Worm (Caenorhabditis elegans): ENCODE data around the gene nas-17.

DNA sequence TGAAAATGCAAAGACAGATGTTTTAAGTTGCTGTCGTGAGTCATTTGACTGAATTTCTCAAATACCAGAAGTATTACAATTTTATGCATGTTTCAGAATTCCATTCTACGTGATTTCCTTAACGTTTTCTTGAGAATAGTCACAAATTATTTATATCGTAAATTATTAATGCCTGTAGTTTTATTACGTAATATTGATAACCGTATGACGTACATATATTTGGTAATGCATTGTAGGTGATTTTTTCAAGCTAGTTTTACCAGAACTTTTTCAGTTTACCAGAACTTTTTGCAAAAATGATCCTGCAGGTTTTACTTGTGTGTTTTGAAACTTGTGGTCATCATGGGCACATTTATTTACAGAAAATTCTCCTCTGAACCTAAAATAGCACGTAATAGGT lies 24.8 kb upstream of the nas-17 start:
- TF ChIP-seq fax-1 (tag; optimal IDR thresholded peaks at IDR 0.05) = no peak
- TF ChIP-seq ceh-31 (tag; optimal IDR thresholded peaks at IDR 0.05) = no peak
- no peak for TF ChIP-seq F13H6.1 (tag; optimal IDR thresholded peaks at IDR 0.05)
- no peak for TF ChIP-seq C08G9.2 (tag; optimal IDR thresholded peaks at IDR 0.05)
- TF ChIP-seq syd-9 (tag; optimal IDR thresholded peaks at IDR 0.05) = no peak
- TF ChIP-seq ceh-14 (tag; optimal IDR thresholded peaks at IDR 0.05) = no peak
- TF ChIP-seq pqm-1 (tag; optimal IDR thresholded peaks at IDR 0.05) = no peak
- no peak for TF ChIP-seq nhr-232 (tag; optimal IDR thresholded peaks at IDR 0.05)
- no peak for TF ChIP-seq pha-4 (tag; optimal IDR thresholded peaks at IDR 0.05)
- TF ChIP-seq tbx-2 (tag; optimal IDR thresholded peaks at IDR 0.05) = no peak
- no peak for TF ChIP-seq ztf-16 (tag; optimal IDR thresholded peaks at IDR 0.05)

Data from whole organism, late embryonic.